Fruit fly (Drosophila melanogaster): ENCODE measurements around the gene CG10859.

CG10859 gene

DNA sequence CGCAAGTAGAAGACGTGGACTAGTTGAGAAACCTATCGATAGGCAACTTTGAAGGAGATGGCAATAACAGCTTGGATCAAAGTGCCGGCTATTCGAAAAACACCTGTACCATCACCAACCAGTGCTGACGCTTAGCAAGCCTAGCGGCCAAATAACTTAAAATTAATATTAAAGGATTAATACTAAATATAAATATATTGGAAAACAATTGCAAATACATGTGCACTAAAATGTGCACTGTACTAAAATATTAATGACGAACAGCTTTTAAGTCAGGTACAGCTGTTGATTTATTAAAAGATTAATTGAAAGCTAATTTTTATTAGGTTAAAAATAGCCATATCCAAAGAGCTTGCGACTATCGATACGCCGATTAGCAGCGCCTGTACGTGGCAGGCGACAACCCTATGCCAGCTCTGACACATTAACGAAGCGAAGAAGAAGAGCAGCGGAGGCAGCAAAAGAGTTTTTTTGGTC, 19.9 kb downstream of the CG10859 start, which contains the start of the genes CG9302 and beta'COP (continued):
- TF ChIP-seq Usf (GFP tag; optimal IDR thresholded peaks at IDR 0.05) (peak; percentile 62), croc (GFP tag; conservative IDR thresholded peaks at IDR 0.05) (peak; percentile 56), CG7839 (tag; optimal IDR thresholded peaks at IDR 0.05) (peak; percentile 75), tll (GFP tag; optimal IDR thresholded peaks at IDR 0.05) (peak in 1 of 2 experiments; percentile 3), Fer1 (GFP tag; optimal IDR thresholded peaks at IDR 0.05) (peak; percentile 60), CG9215 (GFP tag; IDR thresholded peaks at IDR 0.05) (peak; percentile 74), CG17361 (GFP tag; IDR thresholded peaks at IDR 0.05) (peak; percentile 90), Dref (GFP tag; IDR thresholded peaks at IDR 0.05) (peak; percentile 68), CG10209 (GFP tag; optimal IDR thresholded peaks at IDR 0.05) (peak; percentile 69), CG10267 (tag; optimal IDR thresholded peaks at IDR 0.05) (peak; percentile 70), B-H2 (GFP tag; optimal IDR thresholded peaks at IDR 0.05) (peak; percentile 77), CG4854 (GFP tag; optimal IDR thresholded peaks at IDR 0.05) (peak; percentile 31), CG34224 (GFP tag; IDR thresholded peaks at IDR 0.05; ENCODE audit: partially characterized antibody) (no peak; the same call in 2 of the 3 replicates), CG4360 (GFP tag; IDR thresholded peaks at IDR 0.05) (no peak), sim (GFP tag; IDR thresholded peaks at IDR 0.05) (no peak), twi (tag; optimal IDR thresholded peaks at IDR 0.05) (peak; percentile 65), Atf-2 (GFP tag; optimal IDR thresholded peaks at IDR 0.05) (peak; percentile 34), hth (optimal IDR thresholded peaks at IDR 0.05) (no peak), exex (tag; optimal IDR thresholded peaks at IDR 0.05) (peak; percentile 51), ems (GFP tag; optimal IDR thresholded peaks at IDR 0.05) (no peak), CG7928 (GFP tag; optimal IDR thresholded peaks at IDR 0.05) (peak; percentile 9), Nf-YC (tag; optimal IDR thresholded peaks at IDR 0.05) (peak; percentile 79), CG10431 (GFP tag; optimal IDR thresholded peaks at IDR 0.05) (peak; percentile 17), Rfx (GFP tag; IDR thresholded peaks at IDR 0.05) (peak; percentile 76), eve (GFP tag; optimal IDR thresholded peaks at IDR 0.05) (no peak), CG10147 (GFP tag; optimal IDR thresholded peaks at IDR 0.05) (peak; percentile 78), CHES-1-like (GFP tag; optimal IDR thresholded peaks at IDR 0.05) (peak; percentile 59), ab (GFP tag; optimal IDR thresholded peaks at IDR 0.05) (peak; percentile 3), Fer2 (tag; optimal IDR thresholded peaks at IDR 0.05) (peak; percentile 73), CG10462 (GFP tag; optimal IDR thresholded peaks at IDR 0.05) (peak; percentile 31), CG7357 (GFP tag; IDR thresholded peaks at IDR 0.05) (peak; percentile 56; the same call in 1 of the 3 replicates), lov (optimal IDR thresholded peaks at IDR 0.05) (no peak), lov (GFP tag; IDR thresholded peaks at IDR 0.05) (no peak), HLH4C (GFP tag; IDR thresholded peaks at IDR 0.05; ENCODE audit: partially characterized antibody) (peak; percentile 72), CG10274 (GFP tag; optimal IDR thresholded peaks at IDR 0.05) (no peak), CG2889 (GFP tag; IDR thresholded peaks at IDR 0.05) (no peak), MBD-R2 (GFP tag; IDR thresholded peaks at IDR 0.05) (peak; percentile 66), CG18011 (GFP tag; optimal IDR thresholded peaks at IDR 0.05) (peak; percentile 24), Hey (tag; optimal IDR thresholded peaks at IDR 0.05) (no peak), CG17568 (GFP tag; optimal IDR thresholded peaks at IDR 0.05) (no peak), pnt (GFP tag; optimal IDR thresholded peaks at IDR 0.05) (no peak), CG6654 (GFP tag; optimal IDR thresholded peaks at IDR 0.05) (peak; percentile 5), CG9932 (GFP tag; IDR thresholded peaks at IDR 0.05) (peak; percentile 81), CG31365 (tag; optimal IDR thresholded peaks at IDR 0.05) (no peak), Nf-YA (GFP tag; IDR thresholded peaks at IDR 0.05) (no peak), CG8388 (GFP tag; optimal IDR thresholded peaks at IDR 0.05) (peak; percentile 50), bsh (GFP tag; optimal IDR thresholded peaks at IDR 0.05) (peak; percentile 29 to 42), Poxn (GFP tag; IDR thresholded peaks at IDR 0.05) (no peak), CG12744 (GFP tag; optimal IDR thresholded peaks at IDR 0.05) (peak; percentile 21), kah (GFP tag; optimal IDR thresholded peaks at IDR 0.05) (peak; percentile 7), CG10565 (GFP tag; optimal IDR thresholded peaks at IDR 0.05) (no peak)

Data from whole organism, embryonic.